Worm (Caenorhabditis elegans) whole organism, young adult: Measurements from ENCODE around the gene Y41E3.19.

ENCODE experiments used
- C06A6.2 ChIP-seq: fragments of 200-800 bp; sonication (Bioruptor generic); conservative IDR thresholded peaks from 2 replicates; pipeline ENCODE4 v1.3.6; 2022; ENCODE audit warnings: missing genetic modification characterization, missing compliant biosample characterization
- F33H1.4 ChIP-seq: fragments of 200-800 bp; sonication (Bioruptor generic); IDR thresholded peaks from 2 replicates; pipeline ENCODE4 v1.3.6; 2022; ENCODE audit warnings: missing genetic modification reagents, missing genetic modification characterization, missing compliant biosample characterization
- F49E8.2 ChIP-seq: sonication (generic microtip); optimal IDR thresholded peaks from 3 replicates; lab custom pipeline; 2017; ENCODE audit warnings: missing genetic modification characterization, mild to moderate bottlenecking, missing compliant biosample characterization, antibody characterized with exemption, moderate library complexity; ENCODE audit not compliant: insufficient read depth
- F57A8.1 ChIP-seq: fragments of 200-800 bp; sonication (Bioruptor generic); optimal IDR thresholded peaks from 2 replicates; lab custom pipeline; 2018; ENCODE audit warnings: mild to moderate bottlenecking, missing genetic modification characterization, moderate library complexity, missing compliant biosample characterization
- K12H6.12 ChIP-seq: fragments of 200-800 bp; sonication (Bioruptor generic); optimal IDR thresholded peaks from 2 replicates; lab custom pipeline; 2018; ENCODE audit warnings: mild to moderate bottlenecking, missing genetic modification characterization, missing compliant biosample characterization
- aptf-2 ChIP-seq: fragments of 200-800 bp; sonication (Bioruptor generic); conservative IDR thresholded peaks from 2 replicates; pipeline ENCODE4 v1.3.6; 2022; ENCODE audit warnings: missing genetic modification reagents, missing genetic modification characterization, missing compliant biosample characterization
- attf-3 ChIP-seq: fragments of 200-800 bp; sonication (Bioruptor generic); conservative IDR thresholded peaks from 2 replicates; pipeline ENCODE4 v1.3.6; 2022; ENCODE audit warnings: missing genetic modification reagents, missing genetic modification characterization, missing compliant biosample characterization
- attf-6 ChIP-seq: fragments of 200-800 bp; sonication (Bioruptor generic); IDR thresholded peaks from 2 replicates; pipeline ENCODE4 v1.3.6; 2022; ENCODE audit warnings: missing genetic modification reagents, missing genetic modification characterization, missing compliant biosample characterization
- cebp-1 ChIP-seq, 2 experiments: fragments of 200-800 bp in 1 of 2; sonication (Bioruptor generic) in 1 of 2; sonication (generic microtip) in 1 of 2; IDR thresholded peaks in 1 of 2; optimal IDR thresholded peaks in 1 of 2; 2 replicates each; pipeline versions ENCODE4 v1.3.6 to Lab custom; 2017 to 2022; ENCODE audit warnings: missing compliant biosample characterization in 2 of 2, missing genetic modification characterization in 2 of 2, mild to moderate bottlenecking in 1 of 2, missing genetic modification reagents in 1 of 2, moderate library complexity in 1 of 2
- cebp-2 ChIP-seq: fragments of 200-800 bp; sonication (Bioruptor generic); IDR thresholded peaks from 2 replicates; pipeline ENCODE4 v1.3.6; 2022; ENCODE audit warnings: missing genetic modification characterization, missing compliant biosample characterization
- dpl-1 ChIP-seq: fragments of 150-350 bp; optimal IDR thresholded peaks from 2 replicates; lab custom pipeline; 2014; ENCODE audit warnings: missing biosample characterization, missing genetic modification reagents, missing genetic modification characterization
- egrh-3 ChIP-seq: fragments of 200-800 bp; sonication (Bioruptor generic); IDR thresholded peaks from 2 replicates; pipeline ENCODE4 v1.3.6; 2022; ENCODE audit warnings: missing genetic modification reagents, missing genetic modification characterization, missing compliant biosample characterization
- hlh-12 ChIP-seq: sonication (generic microtip); optimal IDR thresholded peaks from 2 replicates; lab custom pipeline; 2016; ENCODE audit warnings: missing genetic modification characterization, missing compliant biosample characterization
- hmg-20 ChIP-seq: fragments of 200-800 bp; sonication (Bioruptor generic); IDR thresholded peaks from 2 replicates; pipeline ENCODE4 v1.3.6; 2022; ENCODE audit warnings: missing genetic modification reagents, missing genetic modification characterization, missing compliant biosample characterization
- let-607 ChIP-seq, 2 experiments: fragments of 200-800 bp in 1 of 2; sonication (Bioruptor generic) in 1 of 2; sonication (generic microtip) in 1 of 2; optimal IDR thresholded peaks; 2 replicates each; lab custom pipeline; 2016 to 2018; ENCODE audit warnings: mild to moderate bottlenecking in 2 of 2, missing compliant biosample characterization in 2 of 2, missing genetic modification characterization in 2 of 2, moderate library complexity in 2 of 2, missing genotype in 1 of 2
- lin-26 ChIP-seq: fragments of 200-800 bp; sonication (Bioruptor generic); IDR thresholded peaks from 2 replicates; pipeline ENCODE4 v1.3.6; 2022; ENCODE audit warnings: missing genetic modification reagents, missing genetic modification characterization, missing compliant biosample characterization
- lin-40 ChIP-seq: sonication (generic microtip); optimal IDR thresholded peaks from 2 replicates; lab custom pipeline; 2016; ENCODE audit warnings: missing genetic modification characterization, mild to moderate bottlenecking, missing compliant biosample characterization, missing genotype, missing genetic modification reagents
- lin-54 ChIP-seq: fragments of 200-800 bp; sonication (Bioruptor generic); optimal IDR thresholded peaks from 2 replicates; lab custom pipeline; 2018; ENCODE audit warnings: mild to moderate bottlenecking, missing genetic modification characterization, missing compliant biosample characterization
- lsl-1 ChIP-seq: fragments of 200-800 bp; sonication (Bioruptor generic); optimal IDR thresholded peaks from 2 replicates; lab custom pipeline; 2018; ENCODE audit warnings: mild to moderate bottlenecking, missing genetic modification characterization, moderate library complexity, missing compliant biosample characterization
- madf-6 ChIP-seq: fragments of 200-800 bp; sonication (Bioruptor generic); IDR thresholded peaks from 2 replicates; pipeline ENCODE4 v1.3.6; 2022; ENCODE audit warnings: missing genetic modification reagents, missing genetic modification characterization, missing compliant biosample characterization
- mcd-1 ChIP-seq: fragments of 200-800 bp; sonication (Bioruptor generic); IDR thresholded peaks from 2 replicates; pipeline ENCODE4 v1.3.6; 2022; ENCODE audit warnings: missing genetic modification reagents, missing genetic modification characterization, missing compliant biosample characterization
- mel-28 ChIP-seq: sonication (generic microtip); optimal IDR thresholded peaks from 2 replicates; lab custom pipeline; 2016; ENCODE audit warnings: borderline replicate concordance, mild to moderate bottlenecking, missing genetic modification characterization, missing compliant biosample characterization
- nfya-2 ChIP-seq: fragments of 200-800 bp; sonication (Bioruptor generic); IDR thresholded peaks from 2 replicates; pipeline ENCODE4 v1.3.6; 2022; ENCODE audit warnings: missing genetic modification reagents, missing genetic modification characterization, missing compliant biosample characterization
- nfyb-1 ChIP-seq: fragments of 200-800 bp; sonication (Bioruptor generic); IDR thresholded peaks from 2 replicates; pipeline ENCODE4 v1.3.6; 2022; ENCODE audit warnings: missing genetic modification reagents, missing genetic modification characterization, missing compliant biosample characterization
- snpc-1.1 ChIP-seq: sonication (generic microtip); optimal IDR thresholded peaks from 2 replicates; lab custom pipeline; 2017; ENCODE audit warnings: missing genetic modification characterization, mild to moderate bottlenecking, missing compliant biosample characterization, antibody characterized with exemption, moderate library complexity, missing genotype, missing genetic modification reagents; ENCODE audit not compliant: insufficient read depth
- snpc-1.3 ChIP-seq: sonication (generic microtip); optimal IDR thresholded peaks from 2 replicates; lab custom pipeline; 2017; ENCODE audit warnings: missing genetic modification characterization, mild to moderate bottlenecking, missing compliant biosample characterization, antibody characterized with exemption, moderate library complexity, missing genotype, missing genetic modification reagents; ENCODE audit not compliant: insufficient read depth
- snpc-4 ChIP-seq, 5 experiments: fragments of 150-350 bp in 1 of 5; sonication (generic microtip) in 4 of 5; optimal IDR thresholded peaks; 2 replicates each; lab custom pipeline; 2014 to 2018; ENCODE audit warnings: missing genetic modification characterization in 5 of 5, missing biosample characterization in 3 of 5, antibody characterized with exemption in 2 of 5, mild to moderate bottlenecking in 2 of 5, missing compliant biosample characterization in 2 of 5, missing genotype in 2 of 5, moderate library complexity in 2 of 5, missing genetic modification reagents in 1 of 5
- tbp1 ChIP-seq: fragments of 200-800 bp; sonication (Bioruptor generic); optimal IDR thresholded peaks from 2 replicates; lab custom pipeline; 2018; ENCODE audit warnings: mild to moderate bottlenecking, missing genetic modification characterization, missing compliant biosample characterization
- zfh-2 ChIP-seq: fragments of 200-800 bp; sonication (Bioruptor generic); conservative IDR thresholded peaks from 2 replicates; pipeline ENCODE4 v1.3.6; 2022; ENCODE audit warnings: missing genetic modification reagents, missing genetic modification characterization, missing compliant biosample characterization
- ztf-18 ChIP-seq: sonication (generic microtip); optimal IDR thresholded peaks from 2 replicates; lab custom pipeline; 2016; ENCODE audit warnings: missing genotype, mild to moderate bottlenecking, missing genetic modification characterization, missing compliant biosample characterization
- ztf-22 ChIP-seq: fragments of 200-800 bp; sonication (Bioruptor generic); optimal IDR thresholded peaks from 2 replicates; lab custom pipeline; 2018; ENCODE audit warnings: mild to moderate bottlenecking, missing genetic modification characterization, moderate library complexity, missing compliant biosample characterization

Gene Y41E3.19

ce11 chrIV:15025384-15025783, 30.5 kb upstream of the Y41E3.19 start, which contains the start of gene fcd-2 (continued):
- no peak for TF ChIP-seq let-607 (tag; optimal IDR thresholded peaks at IDR 0.05; lab: Kevin White, UChicago)
- no peak for TF ChIP-seq hmg-20 (GFP tag; lab: Robert Waterston, UW)
- TF ChIP-seq mcd-1 = no peak; the same call in 1 of the 2 replicates
- TF ChIP-seq egrh-3 (GFP tag; lab: Robert Waterston, UW) = no peak
- TF ChIP-seq F49E8.2 (tag; lab: Kevin White, UChicago) = peak; percentile 43
- TF ChIP-seq C06A6.2 = no peak
- peak; percentile 15 for TF ChIP-seq lin-40 (tag; lab: Kevin White, UChicago)
- TF ChIP-seq, all 124 proteins: peak for 28

- TF ChIP-seq nfya-2 (GFP tag; lab: Robert Waterston, UW) (0 out of 2 replicates have a peak, but pooled peaks have one; percentile 52), nfyb-1 (peak; percentile 91), snpc-1.1 (no peak)
Measured at ce11 chrIV:15027334-15027733, 28.6 kb upstream of the Y41E3.19 start.

ce11 chrIV:15027884-15028283, 28.0 kb upstream of the Y41E3.19 start:
- TF ChIP-seq attf-6 (GFP tag; lab: Robert Waterston, UW) (no peak), lin-40 (tag; lab: Kevin White, UChicago) (no peak), nfyb-1 (peak; percentile 73), ztf-22 (no peak), F57A8.1 (GFP tag; lab: Kevin White, UChicago) (no peak)

- no peak for TF ChIP-seq mel-28 (tag; lab: Kevin White, UChicago)
- no peak for TF ChIP-seq aptf-2 (GFP tag; lab: Robert Waterston, UW)
- peak; percentile 59 for TF ChIP-seq zfh-2
- no peak for TF ChIP-seq cebp-2 (GFP tag; lab: Robert Waterston, UW)
- TF ChIP-seq snpc-1.3 (tag; lab: Kevin White, UChicago) = no peak
- peak; percentile 40; the same call in 1 of the 2 replicates for TF ChIP-seq attf-6 (GFP tag; lab: Robert Waterston, UW)
- 0 out of 2 replicates have a peak, but pooled peaks have one; percentile 35 for TF ChIP-seq egrh-3 (GFP tag; lab: Robert Waterston, UW)
Measured at ce11 chrIV:15028386-15028785, 27.5 kb upstream of the Y41E3.19 start.

- peak; percentile 68 for TF ChIP-seq ztf-18
- peak; percentile 70; the same call in 1 of the 2 replicates for TF ChIP-seq attf-6 (GFP tag; lab: Robert Waterston, UW)
- TF ChIP-seq attf-3 = peak; percentile 50; the same call in 1 of the 2 replicates
- TF ChIP-seq F33H1.4 (GFP tag; lab: Robert Waterston, UW) = peak; percentile 47; the same call in 1 of the 2 replicates
- TF ChIP-seq K12H6.12 = no peak
- TF ChIP-seq dpl-1 (GFP tag; lab: Kevin White, UChicago) = peak; percentile 12
- TF ChIP-seq hlh-12 = no peak
- no peak for TF ChIP-seq lin-26 (GFP tag; lab: Robert Waterston, UW)
- TF ChIP-seq cebp-1 (GFP tag; IDR thresholded peaks at IDR 0.05; lab: Robert Waterston, UW) = no peak
- TF ChIP-seq cebp-1 (tag; optimal IDR thresholded peaks at IDR 0.05; lab: Kevin White, UChicago) = peak; percentile 31
- TF ChIP-seq lin-54 (GFP tag; lab: Kevin White, UChicago) = peak; percentile 29
- peak; percentile 37 for TF ChIP-seq F49E8.2 (tag; lab: Kevin White, UChicago)
- peak; percentile 60 for TF ChIP-seq lsl-1 (GFP tag; lab: Kevin White, UChicago)
- peak; percentile 22; the same call in 1 of the 2 replicates for TF ChIP-seq madf-6 (GFP tag; lab: Robert Waterston, UW)
- peak; percentile 44 for TF ChIP-seq tbp1 (GFP tag; lab: Kevin White, UChicago)
- TF ChIP-seq snpc-4 (GFP tag; optimal IDR thresholded peaks at IDR 0.05; lab: Kevin White, UChicago) = no peak
- peak in 3 of 4 experiments; percentile 14 to 82 (median 55) for TF ChIP-seq snpc-4 (tag; optimal IDR thresholded peaks at IDR 0.05; lab: Kevin White, UChicago)
Measured at ce11 chrIV:15028891-15029290, 27.0 kb upstream of the Y41E3.19 start, which contains the start of gene Y41E3.8. Gene Y41E3.8, minus strand, starts transcription at chrIV:15028978.
